Fruit fly (Drosophila melanogaster) whole organism, embryonic: ENCODE measurements around the gene Ire1.

ENCODE experiments used
- Ada2b ChIP-seq: fragments of 200-800 bp; sonication (Bioruptor generic); IDR thresholded peaks from 2 replicates; pipeline ENCODE4 v1.3.6; 2022; ENCODE audit warnings: missing biosample characterization, missing genetic modification characterization
- Atf-2 ChIP-seq: fragments of 200-800 bp; sonication (Bioruptor generic); optimal IDR thresholded peaks from 2 replicates; lab custom pipeline; 2016; ENCODE audit warnings: missing biosample characterization, missing genetic modification characterization
- BtbVII ChIP-seq: fragments of 200-800 bp; sonication (Bioruptor generic); optimal IDR thresholded peaks from 3 replicates; lab custom pipeline; 2017; ENCODE audit warnings: missing biosample characterization, mild to moderate bottlenecking, missing genetic modification characterization
- CG10462 ChIP-seq: fragments of 200-800 bp; sonication (Bioruptor generic); optimal IDR thresholded peaks from 2 replicates; lab custom pipeline; 2016; ENCODE audit warnings: missing biosample characterization, missing genetic modification characterization
- CG12071 ChIP-seq: fragments of 200-800 bp; sonication (Bioruptor generic); optimal IDR thresholded peaks from 3 replicates; lab custom pipeline; 2018; ENCODE audit warnings: missing biosample characterization, mild to moderate bottlenecking, missing genetic modification characterization
- CG12942 ChIP-seq: fragments of 200-800 bp; sonication (Bioruptor generic); optimal IDR thresholded peaks from 3 replicates; lab custom pipeline; 2016; ENCODE audit warnings: missing biosample characterization, missing genetic modification characterization
- CG13287 ChIP-seq: fragments of 200-800 bp; sonication (Bioruptor generic); IDR thresholded peaks from 2 replicates; pipeline ENCODE4 v1.3.6; 2022; ENCODE audit warnings: missing biosample characterization, missing genetic modification characterization; ENCODE audit not compliant: partially characterized antibody
- CG13624 ChIP-seq: fragments of 200-800 bp; sonication (Bioruptor generic); optimal IDR thresholded peaks from 2 replicates; lab custom pipeline; 2016; ENCODE audit warnings: missing biosample characterization, missing genetic modification characterization
- CG1529 ChIP-seq: fragments of 200-800 bp; sonication (Bioruptor generic); optimal IDR thresholded peaks from 3 replicates; lab custom pipeline; 2018; ENCODE audit warnings: missing biosample characterization, missing genetic modification characterization
- CG1602 ChIP-seq: fragments of 200-800 bp; sonication (Bioruptor generic); optimal IDR thresholded peaks from 3 replicates; lab custom pipeline; 2016; ENCODE audit warnings: missing biosample characterization, missing genetic modification characterization
- CG16779 ChIP-seq: fragments of 200-800 bp; sonication (Bioruptor generic); IDR thresholded peaks from 2 replicates; pipeline ENCODE4 v1.3.6; 2022; ENCODE audit warnings: missing biosample characterization, missing genetic modification characterization
- CG2889 ChIP-seq: fragments of 200-800 bp; sonication (Bioruptor generic); IDR thresholded peaks from 3 replicates; pipeline ENCODE4 v1.3.6; 2022; ENCODE audit warnings: missing biosample characterization, missing genetic modification characterization
- CG31224 ChIP-seq: fragments of 200-800 bp; sonication (Bioruptor generic); IDR thresholded peaks from 2 replicates; pipeline ENCODE4 v1.3.6; 2022; ENCODE audit warnings: missing biosample characterization, missing genetic modification characterization
- CG32532 ChIP-seq: fragments of 200-800 bp; sonication (Bioruptor generic); IDR thresholded peaks from 2 replicates; pipeline ENCODE4 v1.3.6; 2022; ENCODE audit warnings: missing biosample characterization, missing genetic modification characterization
- CG33213 ChIP-seq: fragments of 200-800 bp; sonication (Bioruptor generic); optimal IDR thresholded peaks from 3 replicates; lab custom pipeline; 2016; ENCODE audit warnings: missing biosample characterization, missing genetic modification characterization
- CG4617 ChIP-seq: fragments of 200-800 bp; sonication (Bioruptor generic); optimal IDR thresholded peaks from 3 replicates; lab custom pipeline; 2016; ENCODE audit warnings: missing biosample characterization, missing genetic modification characterization, borderline replicate concordance
- CG5953 ChIP-seq: fragments of 200-800 bp; sonication (Bioruptor generic); IDR thresholded peaks from 2 replicates; pipeline ENCODE4 v1.3.6; 2022; ENCODE audit warnings: missing biosample characterization, missing genetic modification characterization
- CG6254 ChIP-seq: fragments of 200-800 bp; sonication (Bioruptor generic); optimal IDR thresholded peaks from 3 replicates; lab custom pipeline; 2017; ENCODE audit warnings: mild to moderate bottlenecking, missing biosample characterization, missing genetic modification reagents, missing genetic modification characterization
- CG7745 ChIP-seq: fragments of 200-800 bp; sonication (Bioruptor generic); optimal IDR thresholded peaks from 2 replicates; lab custom pipeline; 2018; ENCODE audit warnings: missing biosample characterization, mild to moderate bottlenecking, missing genetic modification characterization, moderate library complexity
- CG7839 ChIP-seq: fragments of 200-800 bp; sonication (Bioruptor generic); optimal IDR thresholded peaks from 3 replicates; lab custom pipeline; 2018; ENCODE audit warnings: missing biosample characterization, mild to moderate bottlenecking, missing genetic modification characterization, moderate library complexity
- Dll ChIP-seq: fragments of 200-800 bp; sonication (Bioruptor generic); IDR thresholded peaks from 4 replicates; pipeline ENCODE4 v1.3.6; 2022; ENCODE audit warnings: missing biosample characterization, missing genetic modification characterization; ENCODE audit not compliant: partially characterized antibody
- ERR ChIP-seq: fragments of 200-800 bp; sonication (Bioruptor generic); optimal IDR thresholded peaks from 2 replicates; lab custom pipeline; 2016; ENCODE audit warnings: missing biosample characterization, missing genetic modification characterization
- HLHmδ ChIP-seq: fragments of 200-800 bp; sonication (Bioruptor generic); optimal IDR thresholded peaks from 2 replicates; lab custom pipeline; 2018; ENCODE audit warnings: missing biosample characterization, mild to moderate bottlenecking, missing genetic modification characterization, moderate library complexity
- Hr51 ChIP-seq, 2 experiments: fragments of 200-800 bp; sonication (Bioruptor generic); optimal IDR thresholded peaks; 2 replicates in 1 of 2; 3 replicates in 1 of 2; lab custom pipeline; 2016 to 2018; ENCODE audit warnings: missing biosample characterization in 2 of 2, missing genetic modification characterization in 2 of 2, mild to moderate bottlenecking in 1 of 2, moderate library complexity in 1 of 2
- NfI ChIP-seq: fragments of 200-800 bp; sonication (Bioruptor generic); optimal IDR thresholded peaks from 3 replicates; lab custom pipeline; 2018; ENCODE audit warnings: missing biosample characterization, mild to moderate bottlenecking, missing genetic modification characterization, moderate library complexity
- Optix ChIP-seq: fragments of 200-800 bp; sonication (Bioruptor generic); IDR thresholded peaks from 3 replicates; pipeline ENCODE4 v1.3.6; 2022; ENCODE audit warnings: missing biosample characterization, missing genetic modification characterization
- Side ChIP-seq: fragments of 200-800 bp; sonication (Bioruptor generic); optimal IDR thresholded peaks from 2 replicates; lab custom pipeline; 2016; ENCODE audit warnings: missing biosample characterization, missing genetic modification characterization
- Ssrp ChIP-seq: fragments of 200-800 bp; sonication (Bioruptor generic); optimal IDR thresholded peaks from 2 replicates; lab custom pipeline; 2018; ENCODE audit warnings: missing biosample characterization, mild to moderate bottlenecking, missing genetic modification characterization, moderate library complexity
- bab2 ChIP-seq: fragments of 200-800 bp; sonication (Bioruptor generic); optimal IDR thresholded peaks from 2 replicates; lab custom pipeline; 2016; ENCODE audit warnings: missing biosample characterization, missing genetic modification characterization
- bowl ChIP-seq: fragments of 200-800 bp; sonication (Bioruptor generic); IDR thresholded peaks from 2 replicates; pipeline ENCODE4 v1.3.6; 2022; ENCODE audit warnings: missing biosample characterization, missing genetic modification characterization
- chinmo ChIP-seq: fragments of 200-800 bp; sonication (Bioruptor generic); IDR thresholded peaks from 4 replicates; pipeline ENCODE4 v1.3.6; 2022; ENCODE audit warnings: missing biosample characterization, missing genetic modification characterization; ENCODE audit not compliant: partially characterized antibody
- emc ChIP-seq: fragments of 200-800 bp; sonication (Bioruptor generic); optimal IDR thresholded peaks from 2 replicates; lab custom pipeline; 2016; ENCODE audit warnings: missing biosample characterization, missing genetic modification characterization
- gt ChIP-seq: fragments of 200-800 bp; sonication (Bioruptor generic); IDR thresholded peaks from 2 replicates; pipeline ENCODE4 v1.3.6; 2022; ENCODE audit warnings: missing biosample characterization, missing genetic modification characterization
- hbn ChIP-seq: fragments of 200-800 bp; sonication (Bioruptor generic); IDR thresholded peaks from 2 replicates; pipeline ENCODE4 v1.3.6; 2022; ENCODE audit warnings: missing biosample characterization, missing genetic modification characterization; ENCODE audit not compliant: partially characterized antibody
- kni ChIP-seq: fragments of 200-800 bp; sonication (Bioruptor generic); optimal IDR thresholded peaks from 3 replicates; lab custom pipeline; 2017; ENCODE audit warnings: mild to moderate bottlenecking, missing biosample characterization, missing genetic modification reagents, missing genetic modification characterization
- pan ChIP-seq, 4 experiments: fragments of >200 bp in 3 of 4; fragments of 200-800 bp in 1 of 4; sonication (Bioruptor generic) in 1 of 4; optimal IDR thresholded peaks in 3 of 4; IDR thresholded peaks in 1 of 4; 2 replicates each; pipeline versions ENCODE4 v1.3.6 to Lab custom; 2017 to 2022; ENCODE audit warnings: missing biosample characterization in 2 of 4, missing genetic modification characterization in 2 of 4, mixed read lengths in 1 of 4
- pho ChIP-seq: fragments of 200-800 bp; sonication (Bioruptor generic); optimal IDR thresholded peaks from 2 replicates; lab custom pipeline; 2016; ENCODE audit warnings: missing biosample characterization, missing genetic modification characterization
- pnt ChIP-seq: fragments of 200-800 bp; sonication (Bioruptor generic); optimal IDR thresholded peaks from 3 replicates; lab custom pipeline; 2016; ENCODE audit warnings: missing biosample characterization, missing genetic modification characterization
- ranshi ChIP-seq: fragments of 200-800 bp; sonication (Bioruptor generic); IDR thresholded peaks from 2 replicates; pipeline ENCODE4 v1.3.6; 2022; ENCODE audit warnings: missing biosample characterization, missing genetic modification characterization
- slp2 ChIP-seq: fragments of 200-800 bp; sonication (Bioruptor generic); optimal IDR thresholded peaks from 2 replicates; lab custom pipeline; 2016; ENCODE audit warnings: missing biosample characterization, missing genetic modification characterization
- stc ChIP-seq: fragments of 200-800 bp; sonication (Bioruptor generic); IDR thresholded peaks from 2 replicates; pipeline ENCODE4 v1.3.6; 2022; ENCODE audit warnings: missing biosample characterization, missing genetic modification characterization
- sug ChIP-seq: fragments of 200-800 bp; optimal IDR thresholded peaks from 2 replicates; lab custom pipeline; 2019; ENCODE audit warnings: missing biosample characterization, mild to moderate bottlenecking, missing genetic modification characterization, moderate library complexity
- tna ChIP-seq: fragments of 200-800 bp; sonication (Bioruptor generic); IDR thresholded peaks from 2 replicates; pipeline ENCODE4 v1.3.6; 2022; ENCODE audit warnings: missing biosample characterization, missing genetic modification characterization; ENCODE audit not compliant: partially characterized antibody

Gene Ire1

dm6 chr3R:19860996-19861719 lies at the start of gene Ire1, which contains the start of gene Mrm2 (continued):
- TF ChIP-seq tna (GFP tag; lab: Robert Waterston, UW), result no peak; the same call in 1 of the 2 replicates
- peak; percentile 54 for TF ChIP-seq HLHmδ (GFP tag; lab: Kevin White, UChicago)
- peak; percentile 80; the same call in 3 of the 4 replicates for TF ChIP-seq Dll (GFP tag; lab: Robert Waterston, UW)
- TF ChIP-seq hbn (GFP tag; lab: Robert Waterston, UW), result peak; percentile 53; the same call in 1 of the 2 replicates
- TF ChIP-seq pan (optimal IDR thresholded peaks at IDR 0.05; lab: Kevin White, UChicago), result no peak
- TF ChIP-seq pan (GFP tag; optimal IDR thresholded peaks at IDR 0.05 in 1 of 2, IDR thresholded peaks at IDR 0.05 in 1 of 2), result peak in 1 of 2 experiments; percentile 78
- peak; percentile 75; the same call in 2 of the 3 replicates for TF ChIP-seq CG2889 (GFP tag; lab: Robert Waterston, UW)
- peak; percentile 82 for TF ChIP-seq CG7839
- peak; percentile 53 for TF ChIP-seq CG10462 (GFP tag; lab: Kevin White, UChicago)
- peak; percentile 92 for TF ChIP-seq bab2 (GFP tag; lab: Kevin White, UChicago)
- TF ChIP-seq ERR (GFP tag; lab: Kevin White, UChicago), result peak; percentile 73
- 0 out of 2 replicates have a peak, but pooled peaks have one; percentile 42 for TF ChIP-seq bowl (GFP tag; lab: Robert Waterston, UW)
- TF ChIP-seq CG1529 (GFP tag; lab: Kevin White, UChicago), result no peak
- TF ChIP-seq Side (GFP tag; lab: Kevin White, UChicago), result peak; percentile 82
- TF ChIP-seq CG1602 (GFP tag; lab: Kevin White, UChicago), result peak; percentile 81
- peak; percentile 72 to 78 for TF ChIP-seq Hr51 (GFP tag; optimal IDR thresholded peaks at IDR 0.05; lab: Kevin White, UChicago)
- peak; percentile 75 for TF ChIP-seq Ada2b
- peak; percentile 92 for TF ChIP-seq pnt (GFP tag; lab: Kevin White, UChicago)
- TF ChIP-seq NfI, result peak; percentile 72
- TF ChIP-seq chinmo (GFP tag; lab: Robert Waterston, UW), result peak; percentile 80; the same call in 1 of the 4 replicates
- peak; percentile 93 for TF ChIP-seq CG13624
- peak; percentile 38; the same call in 1 of the 2 replicates for TF ChIP-seq gt (GFP tag; lab: Robert Waterston, UW)
- no peak for TF ChIP-seq CG5953 (GFP tag; lab: Robert Waterston, UW)
- TF ChIP-seq stc (GFP tag; lab: Robert Waterston, UW), result no peak
- TF ChIP-seq CG31224 (GFP tag; lab: Robert Waterston, UW), result peak; percentile 58; the same call in 1 of the 2 replicates
- TF ChIP-seq kni, result peak; percentile 67
- TF ChIP-seq CG16779 (GFP tag; lab: Robert Waterston, UW), result peak; percentile 77; the same call in 1 of the 2 replicates
- peak; percentile 77; the same call in 1 of the 2 replicates for TF ChIP-seq ranshi (GFP tag; lab: Robert Waterston, UW)
- TF ChIP-seq slp2 (GFP tag; lab: Kevin White, UChicago), result peak; percentile 85
- TF ChIP-seq CG7745 (tag; lab: Kevin White, UChicago), result no peak
- peak; percentile 66 for TF ChIP-seq BtbVII (GFP tag; lab: Kevin White, UChicago)
- TF ChIP-seq CG33213 (GFP tag; lab: Kevin White, UChicago), result peak; percentile 87
- peak; percentile 71 for TF ChIP-seq Optix (GFP tag; lab: Robert Waterston, UW)
- TF ChIP-seq emc (GFP tag; lab: Kevin White, UChicago), result peak; percentile 75
- peak; percentile 71 for TF ChIP-seq sug (tag; lab: Kevin White, UChicago)
- TF ChIP-seq CG4617 (GFP tag; lab: Kevin White, UChicago), result peak; percentile 94
- TF ChIP-seq pho (GFP tag; lab: Kevin White, UChicago), result peak; percentile 90
- TF ChIP-seq CG6254, result peak; percentile 39
- TF ChIP-seq CG32532 (GFP tag; lab: Robert Waterston, UW), result peak; percentile 84
- TF ChIP-seq CG12071 (GFP tag; lab: Kevin White, UChicago), result no peak
- TF ChIP-seq Atf-2, result peak; percentile 84
- peak; percentile 83 for TF ChIP-seq CG13287 (GFP tag; lab: Robert Waterston, UW)
- TF ChIP-seq Ssrp, result peak; percentile 77
- peak; percentile 76 for TF ChIP-seq CG12942 (GFP tag; lab: Kevin White, UChicago)
